Worm (Caenorhabditis elegans) whole organism, L3 larva: ENCODE results near the gene mam-2.

Experiments
- ama-1 ChIP-seq: fragments of 150-350 bp; optimal IDR thresholded peaks from 2 replicates; lab custom pipeline; 2018
- fkh-10 ChIP-seq: sonication (generic microtip); optimal IDR thresholded peaks from 2 replicates; lab custom pipeline; 2017; ENCODE audit warnings: missing biosample characterization, missing genetic modification reagents, missing genetic modification characterization
- mdl-1 ChIP-seq: fragments of 150-350 bp; optimal IDR thresholded peaks from 2 replicates; lab custom pipeline; 2014; ENCODE audit warnings: missing biosample characterization, missing genetic modification characterization

- TF ChIP-seq mdl-1 (tag; lab: Kevin White, UChicago) (no peak), fkh-10 (GFP tag; lab: Kevin White, UChicago) (no peak), ama-1 (lab: Kevin White, UChicago) (no peak)
These were observed 49.4 kb upstream of the mam-2 start, which contains the start of gene spe-29 for ce11 chrIV:9933580-9933979.
